Worm (Caenorhabditis elegans): ENCODE results near the gene B0304.4.

- TF ChIP-seq elt-1 (tag; optimal IDR thresholded peaks at IDR 0.05) (no peak), jun-1 (tag; optimal IDR thresholded peaks at IDR 0.05) (no peak), nhr-11 (tag; optimal IDR thresholded peaks at IDR 0.05) (no peak), lsy-12 (tag; optimal IDR thresholded peaks at IDR 0.05) (no peak), unc-62 (GFP tag; optimal IDR thresholded peaks at IDR 0.05) (no peak), nfya-1 (tag; optimal IDR thresholded peaks at IDR 0.05; ENCODE audit: insufficient read depth) (no peak), zag-1 (tag; optimal IDR thresholded peaks at IDR 0.05) (no peak)
These were observed 17.9 kb downstream of the B0304.4 start, which contains the start of gene camt-1 for ce11 chrII:4505097-4505626.

Measured in whole organism, L3 larva.